Fruit fly (Drosophila melanogaster) whole organism, embryonic: ENCODE measurements around the gene CG17612.

Experiments
- BEAF-32 ChIP-seq: fragments of 200-800 bp; sonication (Bioruptor generic); optimal IDR thresholded peaks from 3 replicates; lab custom pipeline; 2017; ENCODE audit warnings: missing biosample characterization, missing genetic modification characterization, mild to moderate bottlenecking, moderate library complexity, missing genetic modification reagents
- Bgb ChIP-seq: fragments of 200-800 bp; sonication (Bioruptor generic); IDR thresholded peaks from 2 replicates; pipeline ENCODE4 v1.3.6; 2022; ENCODE audit warnings: missing biosample characterization, missing genetic modification characterization; ENCODE audit not compliant: partially characterized antibody
- CG11093 ChIP-seq: fragments of 200-800 bp; sonication (Bioruptor generic); IDR thresholded peaks from 3 replicates; pipeline ENCODE4 v1.3.6; 2022; ENCODE audit warnings: missing biosample characterization, missing genetic modification characterization
- CG1233 ChIP-seq: fragments of 200-800 bp; sonication (Bioruptor generic); optimal IDR thresholded peaks from 4 replicates; lab custom pipeline; 2018; ENCODE audit warnings: missing biosample characterization, mild to moderate bottlenecking, missing genetic modification characterization
- CG15479 ChIP-seq: fragments of 200-800 bp; sonication (Bioruptor generic); optimal IDR thresholded peaks from 3 replicates; lab custom pipeline; 2019; ENCODE audit warnings: missing biosample characterization, mild to moderate bottlenecking, missing genetic modification characterization, moderate library complexity
- CG17186 ChIP-seq: fragments of 200-800 bp; sonication (Bioruptor generic); optimal IDR thresholded peaks from 3 replicates; lab custom pipeline; 2017; ENCODE audit warnings: missing biosample characterization, missing genetic modification reagents, missing genetic modification characterization
- CG17385 ChIP-seq: fragments of 200-800 bp; sonication (Bioruptor generic); optimal IDR thresholded peaks from 3 replicates; lab custom pipeline; 2018; ENCODE audit warnings: missing biosample characterization, mild to moderate bottlenecking, missing genetic modification characterization
- CG2712 ChIP-seq: fragments of 200-800 bp; optimal IDR thresholded peaks from 3 replicates; lab custom pipeline; 2019; ENCODE audit warnings: missing biosample characterization, mild to moderate bottlenecking, missing genetic modification characterization, moderate library complexity
- CG2889 ChIP-seq: fragments of 200-800 bp; sonication (Bioruptor generic); IDR thresholded peaks from 3 replicates; pipeline ENCODE4 v1.3.6; 2022; ENCODE audit warnings: missing biosample characterization, missing genetic modification characterization
- CG43689 ChIP-seq: fragments of 200-800 bp; sonication (Bioruptor generic); IDR thresholded peaks from 2 replicates; pipeline ENCODE4 v1.3.6; 2022; ENCODE audit warnings: missing biosample characterization, missing genetic modification characterization
- CG6272 ChIP-seq: fragments of 200-800 bp; sonication (Bioruptor generic); IDR thresholded peaks from 2 replicates; pipeline ENCODE4 v1.3.6; 2022; ENCODE audit warnings: missing biosample characterization, missing genetic modification characterization
- CG6683 ChIP-seq: fragments of 200-800 bp; sonication (Bioruptor generic); optimal IDR thresholded peaks from 2 replicates; lab custom pipeline; 2017; ENCODE audit warnings: missing biosample characterization, mild to moderate bottlenecking, missing genetic modification characterization, missing genetic modification reagents
- CG7271 ChIP-seq: fragments of 200-800 bp; sonication (Bioruptor generic); optimal IDR thresholded peaks from 2 replicates; lab custom pipeline; 2018; ENCODE audit warnings: missing biosample characterization, mild to moderate bottlenecking, missing genetic modification characterization, moderate library complexity
- CG7372 ChIP-seq: fragments of 200-800 bp; sonication (Bioruptor generic); IDR thresholded peaks from 2 replicates; pipeline ENCODE4 v1.3.6; 2022; ENCODE audit warnings: missing biosample characterization, missing genetic modification characterization
- CG9609 ChIP-seq: fragments of 200-800 bp; sonication (Bioruptor generic); optimal IDR thresholded peaks from 3 replicates; lab custom pipeline; 2016; ENCODE audit warnings: missing biosample characterization, missing genetic modification characterization
- CHES-1-like ChIP-seq: fragments of 200-800 bp; sonication (Bioruptor generic); optimal IDR thresholded peaks from 2 replicates; lab custom pipeline; 2016; ENCODE audit warnings: missing biosample characterization, missing genetic modification characterization
- CrebB ChIP-seq: fragments of 200-800 bp; sonication (Bioruptor generic); optimal IDR thresholded peaks from 3 replicates; lab custom pipeline; 2018; ENCODE audit warnings: missing biosample characterization, mild to moderate bottlenecking, missing genetic modification characterization
- D19A ChIP-seq: fragments of 200-800 bp; optimal IDR thresholded peaks from 3 replicates; lab custom pipeline; 2019; ENCODE audit warnings: missing biosample characterization, mild to moderate bottlenecking, missing genetic modification characterization, moderate library complexity
- Dad ChIP-seq: fragments of 200-800 bp; sonication (Bioruptor generic); optimal IDR thresholded peaks from 3 replicates; lab custom pipeline; 2016; ENCODE audit warnings: missing biosample characterization, missing genetic modification characterization
- Doc2 ChIP-seq: fragments of 200-800 bp; sonication (Bioruptor generic); IDR thresholded peaks from 2 replicates; pipeline ENCODE4 v1.3.6; 2022; ENCODE audit warnings: missing biosample characterization, missing genetic modification characterization
- Eip74EF ChIP-seq, 2 experiments: fragments of 200-800 bp in 1 of 2; fragments of >200 bp in 1 of 2; sonication (Bioruptor generic) in 1 of 2; optimal IDR thresholded peaks; 2 replicates each; lab custom pipeline; 2017 to 2019; ENCODE audit warnings: missing biosample characterization in 2 of 2, missing genetic modification characterization in 2 of 2, mild to moderate bottlenecking in 1 of 2, moderate library complexity in 1 of 2
- HLH3B ChIP-seq: fragments of 200-800 bp; sonication (Bioruptor generic); IDR thresholded peaks from 2 replicates; pipeline ENCODE4 v1.3.6; 2022; ENCODE audit warnings: missing biosample characterization, missing genetic modification characterization
- Nf-YB ChIP-seq: fragments of 200-800 bp; sonication (Bioruptor generic); optimal IDR thresholded peaks from 3 replicates; lab custom pipeline; 2019; ENCODE audit warnings: missing biosample characterization, mild to moderate bottlenecking, missing genetic modification characterization, moderate library complexity
- Optix ChIP-seq: fragments of 200-800 bp; sonication (Bioruptor generic); IDR thresholded peaks from 3 replicates; pipeline ENCODE4 v1.3.6; 2022; ENCODE audit warnings: missing biosample characterization, missing genetic modification characterization
- Sry-δ ChIP-seq: fragments of 200-800 bp; sonication (Bioruptor generic); optimal IDR thresholded peaks from 2 replicates; lab custom pipeline; 2016; ENCODE audit warnings: missing biosample characterization, missing genetic modification characterization
- btn ChIP-seq: fragments of 200-800 bp; sonication (Bioruptor generic); optimal IDR thresholded peaks from 2 replicates; lab custom pipeline; 2016; ENCODE audit warnings: missing biosample characterization, missing genetic modification characterization
- cas ChIP-seq: fragments of 200-800 bp; sonication (Bioruptor generic); IDR thresholded peaks from 2 replicates; pipeline ENCODE4 v1.3.6; 2022; ENCODE audit warnings: missing biosample characterization, missing genetic modification characterization
- corto ChIP-seq: fragments of 200-800 bp; sonication (Bioruptor generic); optimal IDR thresholded peaks from 2 replicates; lab custom pipeline; 2016; ENCODE audit warnings: missing biosample characterization, mild to moderate bottlenecking, missing genetic modification characterization, moderate library complexity
- crc ChIP-seq: fragments of 200-800 bp; sonication (Bioruptor generic); optimal IDR thresholded peaks from 2 replicates; lab custom pipeline; 2016; ENCODE audit warnings: missing biosample characterization, missing genetic modification characterization
- ewg ChIP-seq: fragments of 200-800 bp; sonication (Bioruptor generic); optimal IDR thresholded peaks from 3 replicates; lab custom pipeline; 2017; ENCODE audit warnings: mild to moderate bottlenecking, missing biosample characterization, missing genetic modification reagents, missing genetic modification characterization
- fd64A ChIP-seq: fragments of 200-800 bp; sonication (Bioruptor generic); optimal IDR thresholded peaks from 3 replicates; lab custom pipeline; 2018; ENCODE audit warnings: missing biosample characterization, mild to moderate bottlenecking, missing genetic modification characterization
- gce ChIP-seq: fragments of 200-800 bp; sonication (Bioruptor generic); IDR thresholded peaks from 3 replicates; pipeline ENCODE4 v1.3.6; 2022; ENCODE audit warnings: missing biosample characterization, missing genetic modification characterization
- gem ChIP-seq: fragments of 200-800 bp; sonication (Bioruptor generic); optimal IDR thresholded peaks from 2 replicates; lab custom pipeline; 2019; ENCODE audit warnings: missing biosample characterization, mild to moderate bottlenecking, missing genetic modification characterization, moderate library complexity
- insv ChIP-seq, 2 experiments: fragments of 200-800 bp; sonication (Bioruptor generic); optimal IDR thresholded peaks; 3 replicates each; lab custom pipeline; 2016 to 2018; ENCODE audit warnings: missing biosample characterization in 2 of 2, missing genetic modification characterization in 2 of 2
- jumu ChIP-seq: fragments of 200-800 bp; sonication (Bioruptor generic); optimal IDR thresholded peaks from 3 replicates; lab custom pipeline; 2016; ENCODE audit warnings: missing biosample characterization, missing genetic modification characterization
- ken ChIP-seq: fragments of 200-800 bp; sonication (Bioruptor generic); IDR thresholded peaks from 3 replicates; pipeline ENCODE4 v1.3.6; 2022; ENCODE audit warnings: missing biosample characterization, missing genetic modification characterization
- kni ChIP-seq: fragments of 200-800 bp; sonication (Bioruptor generic); optimal IDR thresholded peaks from 3 replicates; lab custom pipeline; 2017; ENCODE audit warnings: mild to moderate bottlenecking, missing biosample characterization, missing genetic modification reagents, missing genetic modification characterization
- mld ChIP-seq: fragments of 200-800 bp; sonication (Bioruptor generic); IDR thresholded peaks from 3 replicates; pipeline ENCODE4 v1.3.6; 2022; ENCODE audit warnings: missing biosample characterization, missing genetic modification characterization; ENCODE audit not compliant: partially characterized antibody
- nau ChIP-seq: fragments of 200-800 bp; sonication (Bioruptor generic); optimal IDR thresholded peaks from 3 replicates; lab custom pipeline; 2017; ENCODE audit warnings: missing biosample characterization, mild to moderate bottlenecking, missing genetic modification characterization, missing genetic modification reagents
- nerfin-1 ChIP-seq: fragments of 200-800 bp; sonication (Bioruptor generic); optimal IDR thresholded peaks from 3 replicates; lab custom pipeline; 2019; ENCODE audit warnings: missing biosample characterization, mild to moderate bottlenecking, missing genetic modification characterization, moderate library complexity
- phol ChIP-seq: fragments of 200-800 bp; sonication (Bioruptor generic); optimal IDR thresholded peaks from 3 replicates; lab custom pipeline; 2018; ENCODE audit warnings: missing biosample characterization, mild to moderate bottlenecking, missing genetic modification characterization, moderate library complexity
- pita ChIP-seq: fragments of 200-800 bp; sonication (Bioruptor generic); optimal IDR thresholded peaks from 2 replicates; lab custom pipeline; 2017; ENCODE audit warnings: missing biosample characterization, mild to moderate bottlenecking, missing genetic modification characterization
- rib ChIP-seq: fragments of 200-800 bp; sonication (Bioruptor generic); IDR thresholded peaks from 2 replicates; pipeline ENCODE4 v1.3.6; 2022; ENCODE audit warnings: missing biosample characterization, missing genetic modification characterization
- schlank ChIP-seq: fragments of 200-800 bp; sonication (Bioruptor generic); optimal IDR thresholded peaks from 2 replicates; lab custom pipeline; 2018; ENCODE audit warnings: missing biosample characterization, mild to moderate bottlenecking, missing genetic modification characterization
- sim ChIP-seq: fragments of 200-800 bp; sonication (Bioruptor generic); IDR thresholded peaks from 2 replicates; pipeline ENCODE4 v1.3.6; 2022; ENCODE audit warnings: missing biosample characterization, missing genetic modification characterization
- sima ChIP-seq: fragments of 200-800 bp; sonication (Bioruptor generic); optimal IDR thresholded peaks from 2 replicates; lab custom pipeline; 2016; ENCODE audit warnings: missing biosample characterization, missing genetic modification characterization
- sisA ChIP-seq: fragments of 200-800 bp; sonication (Bioruptor generic); IDR thresholded peaks from 2 replicates; pipeline ENCODE4 v1.3.6; 2022; ENCODE audit warnings: missing biosample characterization, missing genetic modification characterization
- sqz ChIP-seq: fragments of 200-800 bp; sonication (Bioruptor generic); optimal IDR thresholded peaks from 3 replicates; lab custom pipeline; 2018; ENCODE audit warnings: missing biosample characterization, mild to moderate bottlenecking, missing genetic modification characterization
- yki ChIP-seq: fragments of >200 bp; optimal IDR thresholded peaks from 3 replicates; lab custom pipeline; 2018

The CG17612 gene

dm6 chr2L:4371516-4372136 lies 10.9 kb downstream of the CG17612 start (continued):
- no peak for TF ChIP-seq btn
- peak; percentile 82 for TF ChIP-seq D19A
- TF ChIP-seq ewg (GFP tag; lab: Kevin White, UChicago): peak; percentile 26
- TF ChIP-seq Optix (GFP tag; lab: Robert Waterston, UW): 0 out of 3 replicates have a peak, but pooled peaks have one; percentile 41
- TF ChIP-seq gem (tag; lab: Kevin White, UChicago): peak; percentile 88
- peak; percentile 25; the same call in 1 of the 2 replicates for TF ChIP-seq sim (GFP tag; lab: Robert Waterston, UW)
- no peak; the same call in 1 of the 2 replicates for TF ChIP-seq rib (GFP tag; lab: Robert Waterston, UW)
- peak in 1 of 2 experiments; percentile 74 for TF ChIP-seq Eip74EF (GFP tag; optimal IDR thresholded peaks at IDR 0.05; lab: Kevin White, UChicago)
- TF ChIP-seq HLH3B (GFP tag; lab: Robert Waterston, UW): 0 out of 2 replicates have a peak, but pooled peaks have one; percentile 5
- TF ChIP-seq CHES-1-like (GFP tag; lab: Kevin White, UChicago): no peak
- peak; percentile 40 for TF ChIP-seq CrebB (tag; lab: Kevin White, UChicago)
- peak; percentile 84 for TF ChIP-seq phol (tag; lab: Kevin White, UChicago)
- peak; percentile 51 for TF ChIP-seq CG1233 (GFP tag; lab: Kevin White, UChicago)
- peak; percentile 67 for TF ChIP-seq nerfin-1 (tag; lab: Kevin White, UChicago)
- peak; percentile 60; the same call in 1 of the 2 replicates for TF ChIP-seq Bgb
- peak; percentile 2 for TF ChIP-seq Dad (GFP tag; lab: Kevin White, UChicago)
- no peak for TF ChIP-seq cas (GFP tag; lab: Robert Waterston, UW)
- TF ChIP-seq jumu (GFP tag; lab: Kevin White, UChicago): no peak
- peak in 1 of 2 experiments; percentile 24 for TF ChIP-seq insv (GFP tag; optimal IDR thresholded peaks at IDR 0.05; lab: Kevin White, UChicago)
- TF ChIP-seq Doc2 (GFP tag; lab: Robert Waterston, UW): no peak
- TF ChIP-seq CG43689: no peak
- TF ChIP-seq ken (GFP tag; lab: Robert Waterston, UW): no peak
- TF ChIP-seq Sry-δ (GFP tag; lab: Kevin White, UChicago): no peak
- TF ChIP-seq nau: peak; percentile 31
- no peak for TF ChIP-seq CG2889 (GFP tag; lab: Robert Waterston, UW)
- TF ChIP-seq kni (GFP tag; lab: Kevin White, UChicago): peak; percentile 90
- 0 out of 3 replicates have a peak, but pooled peaks have one; percentile 15 for TF ChIP-seq CG11093 (GFP tag; lab: Robert Waterston, UW)
- TF ChIP-seq sima: no peak
- TF ChIP-seq fd64A (GFP tag; lab: Kevin White, UChicago): no peak
- peak; percentile 44 for TF ChIP-seq CG7271 (tag; lab: Kevin White, UChicago)
- TF ChIP-seq CG15479 (GFP tag; lab: Kevin White, UChicago): peak; percentile 100
- no peak for TF ChIP-seq pita (GFP tag; lab: Kevin White, UChicago)
- TF ChIP-seq gce: no peak
- peak; percentile 31; the same call in 1 of the 2 replicates for TF ChIP-seq sisA (GFP tag; lab: Robert Waterston, UW)
- peak; percentile 62 for TF ChIP-seq CG17385 (GFP tag; lab: Kevin White, UChicago)
- TF ChIP-seq CG6272: no peak
- no peak for TF ChIP-seq corto
- TF ChIP-seq CG7372 (GFP tag; lab: Robert Waterston, UW): no peak
- no peak for TF ChIP-seq crc
- TF ChIP-seq schlank (tag; lab: Kevin White, UChicago): no peak
- TF ChIP-seq mld (GFP tag; lab: Robert Waterston, UW): no peak
- TF ChIP-seq CG2712 (tag; lab: Kevin White, UChicago): peak; percentile 86
- peak; percentile 85 for TF ChIP-seq yki (lab: Kevin White, UChicago)
- no peak for TF ChIP-seq BEAF-32 (GFP tag; lab: Kevin White, UChicago)
- no peak for TF ChIP-seq CG6683 (GFP tag; lab: Kevin White, UChicago)
- peak; percentile 47 for TF ChIP-seq sqz (GFP tag; lab: Kevin White, UChicago)
- no peak for TF ChIP-seq CG9609
- peak; percentile 66 for TF ChIP-seq Nf-YB (GFP tag; lab: Kevin White, UChicago)
- peak; percentile 24 for TF ChIP-seq CG17186 (GFP tag; lab: Kevin White, UChicago)
